Fruit fly (Drosophila melanogaster) whole organism, prepupa: ENCODE data around the gene ND-B14.5B.
"Not testable (repeated sequence)": the region's sequence is repeated elsewhere in the genome, so short reads cannot be mapped to it uniquely, and the experiment has no call there.

Source experiments
- Blimp-1 ChIP-seq: fragments of 200-800 bp; sonication (Bioruptor generic); optimal IDR thresholded peaks from 3 replicates; lab custom pipeline; 2017; ENCODE audit warnings: missing biosample characterization, missing genetic modification characterization, mild to moderate bottlenecking, moderate library complexity, missing genetic modification reagents
- CG10631 ChIP-seq: fragments of 200-800 bp; sonication (Bioruptor generic); optimal IDR thresholded peaks from 2 replicates; lab custom pipeline; 2016; ENCODE audit warnings: missing biosample characterization, missing genetic modification characterization
- CG15336 ChIP-seq: fragments of 200-800 bp; sonication (Bioruptor generic); IDR thresholded peaks from 2 replicates; pipeline ENCODE4 v1.3.6; 2022; ENCODE audit warnings: missing biosample characterization, missing genetic modification characterization
- CG16779 ChIP-seq: fragments of 200-800 bp; sonication (Bioruptor generic); optimal IDR thresholded peaks from 3 replicates; lab custom pipeline; 2017; ENCODE audit warnings: missing biosample characterization, mild to moderate bottlenecking, missing genetic modification characterization
- CG32006 ChIP-seq: fragments of 200-800 bp; sonication (Bioruptor generic); optimal IDR thresholded peaks from 3 replicates; lab custom pipeline; 2017; ENCODE audit warnings: missing biosample characterization, mild to moderate bottlenecking, missing genetic modification characterization
- CG4318 ChIP-seq: fragments of 200-800 bp; sonication (Bioruptor generic); optimal IDR thresholded peaks from 3 replicates; lab custom pipeline; 2017; ENCODE audit warnings: missing biosample characterization, mild to moderate bottlenecking, missing genetic modification characterization
- CG6276 ChIP-seq: fragments of 200-800 bp; sonication (Bioruptor generic); optimal IDR thresholded peaks from 2 replicates; lab custom pipeline; 2017; ENCODE audit warnings: missing biosample characterization, mild to moderate bottlenecking, missing genetic modification characterization
- CG8119 ChIP-seq: fragments of 200-800 bp; sonication (Bioruptor generic); IDR thresholded peaks from 3 replicates; pipeline ENCODE4 v1.3.6; 2022; ENCODE audit warnings: missing biosample characterization, missing genetic modification characterization
- CG8319 ChIP-seq: fragments of 200-800 bp; sonication (Bioruptor generic); optimal IDR thresholded peaks from 3 replicates; lab custom pipeline; 2016; ENCODE audit warnings: missing biosample characterization, missing genetic modification characterization
- CG9139 ChIP-seq: fragments of 200-800 bp; sonication (Bioruptor generic); optimal IDR thresholded peaks from 3 replicates; lab custom pipeline; 2017; ENCODE audit warnings: missing biosample characterization, mild to moderate bottlenecking, missing genetic modification characterization
- Eip75B ChIP-seq: fragments of 200-800 bp; sonication (Bioruptor generic); optimal IDR thresholded peaks from 3 replicates; lab custom pipeline; 2016; ENCODE audit warnings: missing biosample characterization, missing genetic modification characterization
- Eip78C ChIP-seq: fragments of 200-800 bp; sonication (Bioruptor generic); peaks from one replicate; lab custom pipeline; 2016; ENCODE audit warnings: missing biosample characterization, missing genetic modification characterization
- Eip93F ChIP-seq: fragments of 200-800 bp; sonication (Bioruptor generic); optimal IDR thresholded peaks from 2 replicates; lab custom pipeline; 2016; ENCODE audit warnings: missing biosample characterization, mild to moderate bottlenecking, missing genetic modification characterization
- Ets96B ChIP-seq: fragments of 200-800 bp; optimal IDR thresholded peaks from 2 replicates; lab custom pipeline; 2019; ENCODE audit warnings: missing biosample characterization, mild to moderate bottlenecking, missing genetic modification characterization, moderate library complexity
- Gug ChIP-seq: fragments of 200-800 bp; sonication (Bioruptor generic); IDR thresholded peaks from 2 replicates; pipeline ENCODE4 v1.3.6; 2022; ENCODE audit warnings: missing biosample characterization, missing genetic modification characterization
- Hr39 ChIP-seq: fragments of 200-800 bp; sonication (Bioruptor generic); optimal IDR thresholded peaks from 2 replicates; lab custom pipeline; 2016; ENCODE audit warnings: missing biosample characterization, missing genetic modification characterization
- Met ChIP-seq: fragments of 200-800 bp; sonication (Bioruptor generic); optimal IDR thresholded peaks from 3 replicates; lab custom pipeline; 2016; ENCODE audit warnings: missing biosample characterization, missing genetic modification characterization
- OdsH ChIP-seq: fragments of 200-800 bp; sonication (Bioruptor generic); optimal IDR thresholded peaks from 3 replicates; lab custom pipeline; 2016; ENCODE audit warnings: missing biosample characterization, missing genetic modification characterization
- acj6 ChIP-seq: fragments of 200-800 bp; sonication (Bioruptor generic); optimal IDR thresholded peaks from 3 replicates; lab custom pipeline; 2016; ENCODE audit warnings: missing biosample characterization, missing genetic modification characterization
- dsx ChIP-seq: fragments of 200-800 bp; optimal IDR thresholded peaks from 3 replicates; lab custom pipeline; 2019; ENCODE audit warnings: missing biosample characterization, mild to moderate bottlenecking, missing genetic modification characterization, moderate library complexity; ENCODE audit not compliant: poor library complexity, severe bottlenecking
- eg ChIP-seq: fragments of 200-800 bp; sonication (Bioruptor generic); IDR thresholded peaks from 3 replicates; pipeline ENCODE4 v1.3.6; 2022; ENCODE audit warnings: missing biosample characterization, missing genetic modification characterization
- fd59A ChIP-seq: fragments of 200-800 bp; sonication (Bioruptor generic); optimal IDR thresholded peaks from 2 replicates; lab custom pipeline; 2017; ENCODE audit warnings: missing biosample characterization, mild to moderate bottlenecking, missing genetic modification characterization, missing genetic modification reagents
- fd85E ChIP-seq: fragments of 200-800 bp; sonication (Bioruptor generic); optimal IDR thresholded peaks from 3 replicates; lab custom pipeline; 2016; ENCODE audit warnings: missing biosample characterization, missing genetic modification characterization
- lz ChIP-seq: fragments of 200-800 bp; sonication (Bioruptor generic); optimal IDR thresholded peaks from 3 replicates; lab custom pipeline; 2016; ENCODE audit warnings: missing biosample characterization, missing genetic modification characterization
- salr ChIP-seq, 2 experiments: fragments of 200-800 bp; sonication (Bioruptor generic); optimal IDR thresholded peaks; 3 replicates each; lab custom pipeline; 2016 to 2018; ENCODE audit warnings: missing biosample characterization in 2 of 2, missing genetic modification characterization in 2 of 2, mild to moderate bottlenecking in 1 of 2
- spab ChIP-seq: fragments of 200-800 bp; sonication (Bioruptor generic); optimal IDR thresholded peaks from 2 replicates; lab custom pipeline; 2017; ENCODE audit warnings: missing biosample characterization, mild to moderate bottlenecking, missing genetic modification characterization, missing genetic modification reagents
- ss ChIP-seq, 2 experiments: fragments of 200-800 bp; sonication (Bioruptor generic); optimal IDR thresholded peaks; 2 replicates in 1 of 2; 3 replicates in 1 of 2; lab custom pipeline; 2017 to 2018; ENCODE audit warnings: mild to moderate bottlenecking in 2 of 2, missing biosample characterization in 2 of 2, missing genetic modification characterization in 2 of 2, moderate library complexity in 1 of 2
- svp ChIP-seq: fragments of 200-800 bp; sonication (Bioruptor generic); peaks from one replicate; lab custom pipeline; 2016; ENCODE audit warnings: missing biosample characterization, missing genetic modification characterization
- topi ChIP-seq: fragments of 200-800 bp; sonication (Bioruptor generic); optimal IDR thresholded peaks from 3 replicates; lab custom pipeline; 2016; ENCODE audit warnings: missing biosample characterization, missing genetic modification characterization
- vri ChIP-seq: fragments of 200-800 bp; sonication (Bioruptor generic); optimal IDR thresholded peaks from 3 replicates; lab custom pipeline; 2016; ENCODE audit warnings: missing biosample characterization, mild to moderate bottlenecking, missing genetic modification characterization

The ND-B14.5B gene

DNA sequence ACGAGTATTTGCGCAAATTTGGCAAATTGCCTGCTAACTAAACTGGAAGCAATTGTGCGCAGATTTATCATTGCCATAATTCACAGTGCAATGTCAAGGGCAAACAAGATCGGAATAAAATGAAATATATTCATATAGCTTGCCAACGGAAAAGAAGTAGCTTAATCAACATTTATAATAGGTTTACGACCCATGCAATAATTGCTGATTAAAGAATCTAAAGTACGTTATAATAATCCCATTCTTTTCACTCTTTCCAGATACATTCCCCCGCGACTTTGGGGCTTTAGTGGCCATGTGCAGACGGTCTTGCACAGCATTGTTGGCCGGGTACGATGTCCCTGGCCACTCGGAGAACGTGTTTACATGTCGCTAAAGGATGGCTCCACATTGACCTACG lies 21.1 kb upstream of the ND-B14.5B start:
- TF ChIP-seq svp (peak; percentile 71), Hr39 (GFP tag; lab: Kevin White, UChicago) (no peak), CG4318 (GFP tag; lab: Kevin White, UChicago) (no peak), salr (GFP tag; optimal IDR thresholded peaks at IDR 0.05; lab: Kevin White, UChicago) (no peak)

DNA sequence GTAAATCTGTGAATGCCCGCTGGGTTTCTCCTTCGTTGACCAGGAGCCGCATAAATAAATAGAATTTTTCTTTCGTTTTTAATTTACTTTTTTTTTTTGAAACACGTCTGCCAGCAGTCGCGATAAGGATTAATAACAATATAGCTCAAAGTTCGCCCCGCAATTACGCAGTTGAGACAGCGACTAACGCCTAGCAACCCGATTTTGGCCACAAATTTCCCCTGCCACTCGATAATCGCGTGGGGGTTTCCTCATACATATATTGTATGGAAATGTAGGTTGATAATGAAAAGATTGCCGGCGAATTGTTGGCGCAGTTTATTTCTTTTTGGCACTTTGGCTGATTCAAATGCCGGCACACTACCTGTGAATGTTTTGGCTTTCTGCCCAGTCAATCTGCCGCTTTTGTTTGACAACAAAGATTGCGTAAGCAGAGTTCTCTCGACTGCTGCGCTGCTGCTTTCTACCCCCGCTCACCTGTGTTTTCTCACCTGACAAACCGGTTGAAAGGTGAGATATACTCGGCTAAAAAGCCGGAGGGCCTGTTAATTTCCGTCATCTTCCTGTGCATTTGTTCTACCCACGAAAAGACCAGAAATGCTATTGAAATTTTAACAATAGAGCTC lies 19.5 kb upstream of the ND-B14.5B start:
- peak; percentile 5 for TF ChIP-seq Eip93F (GFP tag; lab: Kevin White, UChicago)
- peak; percentile 73 for TF ChIP-seq svp
- no peak for TF ChIP-seq Ets96B (tag; lab: Kevin White, UChicago)
- TF ChIP-seq dsx = peak; percentile 15
- TF ChIP-seq ss (GFP tag; optimal IDR thresholded peaks at IDR 0.05; lab: Kevin White, UChicago) = no peak
- peak; percentile 100 for TF ChIP-seq vri
- TF ChIP-seq, all 60 proteins: peak for 4

DNA sequence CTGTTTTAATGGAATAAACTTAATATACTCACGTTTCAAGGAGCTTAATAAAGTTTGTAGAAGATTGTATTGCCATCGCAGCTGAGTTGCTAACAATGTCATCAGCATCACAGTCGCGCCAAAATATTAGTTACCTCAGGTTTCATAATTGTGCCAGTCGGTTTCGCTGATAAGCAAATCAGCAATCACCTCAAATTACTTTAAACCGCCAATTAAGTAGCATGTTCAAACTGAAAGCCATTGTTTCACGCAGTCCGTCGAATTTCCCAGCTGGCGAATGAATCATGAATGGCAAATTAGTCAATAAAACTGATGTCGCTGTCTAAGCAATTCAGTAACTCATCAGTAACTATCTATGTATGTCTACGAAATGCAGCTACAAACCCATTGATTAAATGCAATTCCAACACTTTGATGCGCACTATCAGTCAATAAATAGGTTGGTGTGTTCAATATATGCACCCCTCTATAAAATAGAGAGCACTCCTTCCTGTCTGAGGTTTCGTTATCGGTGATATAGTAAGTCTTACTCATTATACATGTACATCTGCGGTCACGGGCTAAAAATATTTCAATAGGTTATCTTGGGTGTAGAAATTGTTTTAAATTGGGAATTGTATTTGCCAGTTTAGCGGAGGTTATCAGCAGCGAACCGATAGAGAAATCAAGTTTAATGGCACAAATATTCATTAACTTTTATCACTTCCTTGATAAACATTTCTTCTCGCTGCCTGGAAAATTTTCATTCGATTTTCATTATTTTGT lies 18.8 kb upstream of the ND-B14.5B start:
- no peak for TF ChIP-seq fd59A (GFP tag; lab: Kevin White, UChicago)
- TF ChIP-seq CG8319 (GFP tag; lab: Kevin White, UChicago) = no peak
- TF ChIP-seq CG16779 = peak; percentile 9
- peak; percentile 80 for TF ChIP-seq svp
- TF ChIP-seq Eip78C (GFP tag; lab: Kevin White, UChicago) = peak; percentile 50

DNA sequence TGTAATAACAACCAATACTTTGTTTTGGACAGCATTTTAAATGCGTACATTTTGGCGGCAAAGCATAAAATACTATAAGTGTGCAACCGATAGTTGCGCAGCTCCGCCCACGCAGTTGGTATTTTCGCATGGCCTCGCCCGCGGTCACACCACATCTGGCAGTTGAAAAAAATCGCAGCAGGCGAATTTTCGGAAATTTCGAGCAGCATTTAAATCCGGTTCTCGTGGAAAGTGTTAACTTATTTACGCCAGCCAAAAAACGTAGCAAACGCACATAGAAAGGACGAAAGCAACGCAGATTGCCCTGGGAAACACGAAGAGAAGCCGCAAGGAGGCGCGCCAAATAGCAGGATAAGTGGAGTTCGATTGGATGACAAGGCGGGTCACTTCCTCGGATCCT lies 17.8 kb upstream of the ND-B14.5B start, which contains the start of gene Hydr2:
Gene Hydr2 (plus strand): TSS at position 156 of the 400 bp plus-strand sequence.
- TF ChIP-seq vri; fd85E (GFP tag; lab: Kevin White, UChicago); topi (GFP tag; lab: Kevin White, UChicago): not testable (repeated sequence)
- TF ChIP-seq, all 60 proteins: peak for 0; not testable (repeated sequence) for 60

DNA sequence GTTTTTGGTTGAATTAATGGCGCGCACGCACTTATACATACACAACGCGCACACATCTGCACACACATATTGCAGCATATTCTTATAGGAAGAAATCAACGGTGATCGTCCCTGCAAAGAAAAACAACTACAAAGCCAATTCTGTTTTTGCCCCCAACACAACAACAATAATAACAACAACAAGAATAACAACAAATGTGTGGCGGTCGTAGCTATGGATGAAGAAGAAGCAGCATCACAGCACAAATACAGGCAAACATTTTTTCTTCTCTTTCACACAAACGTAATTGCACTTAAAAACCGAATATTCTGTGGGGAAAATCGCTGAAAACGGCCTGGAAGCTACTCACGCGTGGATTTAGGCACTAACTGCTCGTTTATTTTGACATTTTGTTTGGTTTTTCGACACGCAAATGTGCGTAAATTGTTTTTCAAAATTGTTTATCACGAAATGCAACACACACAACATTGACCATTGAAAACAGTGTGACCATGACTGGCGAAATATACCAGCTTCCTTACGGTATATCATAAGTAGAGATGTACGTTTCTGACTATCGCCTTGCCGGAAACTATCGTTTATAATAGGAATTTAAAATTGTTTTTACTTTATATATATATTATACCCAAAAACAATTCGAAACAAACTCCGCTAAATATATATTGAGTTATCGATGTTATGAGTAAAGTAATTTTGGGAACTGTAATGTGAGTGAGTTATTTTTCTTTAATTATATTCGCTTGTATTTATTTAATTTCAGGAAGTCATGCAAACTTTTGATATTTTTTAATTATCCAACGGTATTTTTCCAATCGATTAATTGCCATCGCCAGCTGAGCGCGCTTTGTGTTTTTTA lies 13.7 kb upstream of the ND-B14.5B start, which contains the start of the genes Mad and gkt:
Gene Mad (minus strand): TSS at position 500 of the 857 bp plus-strand sequence.
Gene gkt (plus strand): TSS at position 807 of the 857 bp plus-strand sequence.
- peak; percentile 50; the same call in 1 of the 3 replicates for TF ChIP-seq eg (GFP tag; lab: Robert Waterston, UW)
- TF ChIP-seq ss (GFP tag; optimal IDR thresholded peaks at IDR 0.05; lab: Kevin White, UChicago) = peak; percentile 32 to 40
- TF ChIP-seq Gug (GFP tag; lab: Robert Waterston, UW) = 0 out of 2 replicates have a peak, but pooled peaks have one; percentile 11
- no peak for TF ChIP-seq CG8319 (GFP tag; lab: Kevin White, UChicago)
- TF ChIP-seq CG6276 (GFP tag; lab: Kevin White, UChicago) = peak; percentile 12
- no peak for TF ChIP-seq Met (GFP tag; lab: Kevin White, UChicago)
- peak; percentile 14 for TF ChIP-seq CG10631 (GFP tag; lab: Kevin White, UChicago)
- TF ChIP-seq CG8119 = peak; percentile 49; the same call in 1 of the 3 replicates
- no peak for TF ChIP-seq fd85E (GFP tag; lab: Kevin White, UChicago)
- peak; percentile 6; the same call in 1 of the 2 replicates for TF ChIP-seq CG15336 (GFP tag; lab: Robert Waterston, UW)
- TF ChIP-seq Blimp-1 = no peak
- TF ChIP-seq CG16779 = peak; percentile 49
- TF ChIP-seq OdsH (GFP tag; lab: Kevin White, UChicago) = no peak
- TF ChIP-seq CG9139 (GFP tag; lab: Kevin White, UChicago) = peak; percentile 26
- no peak for TF ChIP-seq spab (GFP tag; lab: Kevin White, UChicago)
- TF ChIP-seq lz (GFP tag; lab: Kevin White, UChicago) = no peak
- no peak for TF ChIP-seq Eip75B
- no peak for TF ChIP-seq dsx
- TF ChIP-seq Eip78C (GFP tag; lab: Kevin White, UChicago) = peak; percentile 39
- TF ChIP-seq CG32006 = peak; percentile 0
- peak; percentile 61 for TF ChIP-seq acj6
